Worm (Caenorhabditis elegans) whole organism, young adult: ENCODE data around the gene K09B3.1.

Experiments used
- ets-4 ChIP-seq: fragments of 200-800 bp; sonication (Bioruptor generic); optimal IDR thresholded peaks from 2 replicates; lab custom pipeline; 2018; ENCODE audit warnings: mild to moderate bottlenecking, missing genetic modification characterization, missing compliant biosample characterization
- lsl-1 ChIP-seq: fragments of 200-800 bp; sonication (Bioruptor generic); optimal IDR thresholded peaks from 2 replicates; lab custom pipeline; 2018; ENCODE audit warnings: mild to moderate bottlenecking, missing genetic modification characterization, moderate library complexity, missing compliant biosample characterization
- pha-4 ChIP-seq: fragments of 150-350 bp; sonication (generic microtip); optimal IDR thresholded peaks from 2 replicates; lab custom pipeline; 2014; ENCODE audit warnings: missing biosample characterization, missing genetic modification reagents, missing genetic modification characterization

DNA sequence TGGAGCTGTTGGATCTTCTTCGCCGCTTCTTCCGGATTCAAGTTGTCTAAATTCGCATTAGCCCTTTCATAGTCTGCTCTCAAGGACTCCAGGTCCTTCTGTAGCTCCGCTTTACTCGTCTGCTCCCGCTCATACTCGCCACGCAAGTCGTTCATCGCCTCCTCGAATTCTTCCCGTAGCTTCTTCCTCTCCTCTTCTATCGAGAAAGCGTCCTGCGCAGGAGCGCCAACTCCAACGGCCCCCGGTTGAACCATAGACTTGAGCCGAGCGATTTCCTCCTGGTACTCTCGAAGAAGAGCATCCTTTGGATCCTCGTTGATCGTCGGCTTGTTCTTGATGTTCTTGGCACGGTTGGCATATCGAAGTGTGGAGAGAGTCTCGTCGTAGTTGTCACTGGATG, 2.9 kb downstream of the K09B3.1 start:
- no peak for TF ChIP-seq lsl-1 (GFP tag; lab: Kevin White, UChicago)
- TF ChIP-seq pha-4 (tag; lab: Kevin White, UChicago): no peak
- TF ChIP-seq ets-4 (GFP tag; lab: Kevin White, UChicago): no peak
